Worm (Caenorhabditis elegans) whole organism, late embryonic: ENCODE results near the gene F31D5.7.

Experiments used
- C08G9.2 ChIP-seq: sonication (generic microtip); optimal IDR thresholded peaks from 2 replicates; lab custom pipeline; 2016; ENCODE audit warnings: mild to moderate bottlenecking, missing genetic modification characterization, moderate library complexity, missing compliant biosample characterization
- F13H6.1 ChIP-seq: sonication (generic microtip); optimal IDR thresholded peaks from 2 replicates; lab custom pipeline; 2016; ENCODE audit warnings: missing genetic modification characterization, missing compliant biosample characterization
- K02D7.2 ChIP-seq: sonication (generic microtip); optimal IDR thresholded peaks from 2 replicates; lab custom pipeline; 2017; ENCODE audit warnings: mild to moderate bottlenecking, missing genetic modification characterization, missing compliant biosample characterization
- T23F11.4 ChIP-seq: fragments of 200-800 bp; sonication (Bioruptor generic); optimal IDR thresholded peaks from 2 replicates; lab custom pipeline; 2018; ENCODE audit warnings: mild to moderate bottlenecking, missing genetic modification characterization, missing compliant biosample characterization
- ahr-1 ChIP-seq: sonication (generic microtip); optimal IDR thresholded peaks from 2 replicates; lab custom pipeline; 2016; ENCODE audit warnings: missing genetic modification characterization, missing compliant biosample characterization
- ceh-18 ChIP-seq: sonication (generic microtip); optimal IDR thresholded peaks from 2 replicates; lab custom pipeline; 2016; ENCODE audit warnings: missing genetic modification characterization, missing compliant biosample characterization
- ceh-19 ChIP-seq: fragments of 200-800 bp; sonication (Bioruptor generic); optimal IDR thresholded peaks from 2 replicates; lab custom pipeline; 2018; ENCODE audit warnings: mild to moderate bottlenecking, missing genetic modification characterization, missing compliant biosample characterization
- ceh-22 ChIP-seq: sonication (generic microtip); optimal IDR thresholded peaks from 2 replicates; lab custom pipeline; 2017; ENCODE audit warnings: missing biosample characterization, missing genetic modification characterization
- ceh-30 ChIP-seq: fragments of 150-350 bp; optimal IDR thresholded peaks from 2 replicates; lab custom pipeline; 2014; ENCODE audit warnings: missing biosample characterization, missing genetic modification characterization
- ceh-45 ChIP-seq: fragments of 200-800 bp; sonication (Bioruptor generic); IDR thresholded peaks from 2 replicates; pipeline ENCODE4 v1.3.6; 2022; ENCODE audit warnings: missing genetic modification reagents, missing genetic modification characterization, missing compliant biosample characterization
- che-1 ChIP-seq: sonication (generic microtip); optimal IDR thresholded peaks from 2 replicates; lab custom pipeline; 2016; ENCODE audit warnings: mild to moderate bottlenecking, missing genetic modification characterization, missing compliant biosample characterization
- ets-4 ChIP-seq: sonication (generic microtip); optimal IDR thresholded peaks from 2 replicates; lab custom pipeline; 2016; ENCODE audit warnings: missing genetic modification characterization, missing compliant biosample characterization
- fkh-6 ChIP-seq: sonication (generic microtip); optimal IDR thresholded peaks from 2 replicates; lab custom pipeline; 2016; ENCODE audit warnings: missing genetic modification characterization, missing compliant biosample characterization
- hlh-13 ChIP-seq: fragments of 200-800 bp; sonication (Bioruptor generic); optimal IDR thresholded peaks from 2 replicates; lab custom pipeline; 2018; ENCODE audit warnings: mild to moderate bottlenecking, missing genetic modification characterization, missing compliant biosample characterization
- hlh-6 ChIP-seq: sonication (generic microtip); optimal IDR thresholded peaks from 2 replicates; lab custom pipeline; 2016; ENCODE audit warnings: missing genotype, missing genetic modification characterization, missing compliant biosample characterization
- hlh-8 ChIP-seq: sonication (generic microtip); optimal IDR thresholded peaks from 2 replicates; lab custom pipeline; 2016; ENCODE audit warnings: missing genotype, missing genetic modification characterization, missing compliant biosample characterization
- lim-6 ChIP-seq: sonication (generic microtip); optimal IDR thresholded peaks from 2 replicates; lab custom pipeline; 2016; ENCODE audit warnings: missing genetic modification characterization, missing compliant biosample characterization
- lin-11 ChIP-seq: fragments of 200-800 bp; sonication (Bioruptor generic); optimal IDR thresholded peaks from 2 replicates; lab custom pipeline; 2018; ENCODE audit warnings: mild to moderate bottlenecking, missing genetic modification characterization, missing compliant biosample characterization
- madf-2 ChIP-seq: sonication (generic microtip); optimal IDR thresholded peaks from 2 replicates; lab custom pipeline; 2017; ENCODE audit warnings: missing genetic modification characterization, missing compliant biosample characterization
- mec-3 ChIP-seq: sonication (generic microtip); optimal IDR thresholded peaks from 2 replicates; lab custom pipeline; 2016; ENCODE audit warnings: borderline replicate concordance, missing genetic modification characterization, missing compliant biosample characterization
- nfya-1 ChIP-seq: sonication (generic microtip); optimal IDR thresholded peaks from 2 replicates; lab custom pipeline; 2017; ENCODE audit warnings: missing genetic modification characterization, mild to moderate bottlenecking, missing compliant biosample characterization, antibody characterized with exemption, moderate library complexity
- nhr-11 ChIP-seq: fragments of 150-350 bp; optimal IDR thresholded peaks from 2 replicates; lab custom pipeline; 2014; ENCODE audit warnings: missing biosample characterization, missing genetic modification characterization
- npax-4 ChIP-seq: sonication (generic microtip); optimal IDR thresholded peaks from 2 replicates; lab custom pipeline; 2016; ENCODE audit warnings: missing genetic modification characterization, missing compliant biosample characterization
- pag-3 ChIP-seq: sonication (generic microtip); optimal IDR thresholded peaks from 2 replicates; lab custom pipeline; 2016; ENCODE audit warnings: missing compliant biosample characterization, missing genetic modification characterization, borderline replicate concordance
- pqm-1 ChIP-seq: sonication (generic microtip); optimal IDR thresholded peaks from 2 replicates; lab custom pipeline; 2016; ENCODE audit warnings: missing genetic modification characterization, missing compliant biosample characterization
- rnt-1 ChIP-seq: sonication (generic microtip); optimal IDR thresholded peaks from 2 replicates; lab custom pipeline; 2016; ENCODE audit warnings: missing genetic modification characterization, missing compliant biosample characterization
- sdc-2 ChIP-seq: sonication (generic microtip); optimal IDR thresholded peaks from 2 replicates; lab custom pipeline; 2016; ENCODE audit warnings: missing genotype, missing genetic modification characterization, missing compliant biosample characterization
- syd-9 ChIP-seq: sonication (generic microtip); optimal IDR thresholded peaks from 2 replicates; lab custom pipeline; 2016; ENCODE audit warnings: mild to moderate bottlenecking, missing genetic modification characterization, moderate library complexity, missing compliant biosample characterization
- tbx-2 ChIP-seq: sonication (generic microtip); optimal IDR thresholded peaks from 2 replicates; lab custom pipeline; 2016; ENCODE audit warnings: missing genetic modification characterization, missing compliant biosample characterization
- ttx-3 ChIP-seq: sonication (generic microtip); optimal IDR thresholded peaks from 2 replicates; lab custom pipeline; 2016; ENCODE audit warnings: missing genetic modification reagents, missing genetic modification characterization, missing compliant biosample characterization
- unc-55 ChIP-seq: sonication (generic microtip); optimal IDR thresholded peaks from 2 replicates; lab custom pipeline; 2017; ENCODE audit warnings: missing biosample characterization, missing genetic modification reagents, missing genetic modification characterization
- ztf-16 ChIP-seq: sonication (generic microtip); optimal IDR thresholded peaks from 2 replicates; lab custom pipeline; 2017; ENCODE audit warnings: missing genetic modification characterization, missing compliant biosample characterization

The F31D5.7 gene

ce11 chrII:4183979-4184378, 27.2 kb upstream of the F31D5.7 start (continued):
- TF ChIP-seq hlh-6 (tag; lab: Kevin White, UChicago): no peak
- TF ChIP-seq hlh-13 (GFP tag; lab: Kevin White, UChicago): no peak
- TF ChIP-seq ttx-3: no peak
- peak; percentile 26 for TF ChIP-seq tbx-2 (tag; lab: Kevin White, UChicago)
- TF ChIP-seq unc-55 (GFP tag; lab: Kevin White, UChicago): peak; percentile 55
- TF ChIP-seq rnt-1 (tag; lab: Kevin White, UChicago): peak; percentile 78
- TF ChIP-seq nfya-1 (tag; lab: Kevin White, UChicago): peak; percentile 1
- TF ChIP-seq ceh-45 (GFP tag; lab: Robert Waterston, UW): no peak
- TF ChIP-seq ceh-18 (tag; lab: Kevin White, UChicago): peak; percentile 81

- TF ChIP-seq ztf-16 (tag; lab: Kevin White, UChicago) (no peak), hlh-13 (GFP tag; lab: Kevin White, UChicago) (no peak), ceh-19 (no peak), npax-4 (tag; lab: Kevin White, UChicago) (no peak), ets-4 (tag; lab: Kevin White, UChicago) (no peak), ceh-30 (no peak)
These were observed 24.8 kb upstream of the F31D5.7 start, which contains the start of gene cpna-1 for ce11 chrII:4186364-4186763. TSS of gene cpna-1 (plus strand) at chrII:4186664.

- no peak for TF ChIP-seq pag-3 (tag; lab: Kevin White, UChicago)
- TF ChIP-seq syd-9 (tag; lab: Kevin White, UChicago): no peak
- no peak for TF ChIP-seq C08G9.2 (tag; lab: Kevin White, UChicago)
- no peak for TF ChIP-seq T23F11.4 (GFP tag; lab: Kevin White, UChicago)
- TF ChIP-seq hlh-8 (tag; lab: Kevin White, UChicago): no peak
- TF ChIP-seq ttx-3: no peak
- TF ChIP-seq ceh-22 (tag; lab: Kevin White, UChicago): no peak
- TF ChIP-seq lim-6 (tag; lab: Kevin White, UChicago): no peak
- no peak for TF ChIP-seq fkh-6 (tag; lab: Kevin White, UChicago)
- no peak for TF ChIP-seq hlh-6 (tag; lab: Kevin White, UChicago)
- no peak for TF ChIP-seq tbx-2 (tag; lab: Kevin White, UChicago)
- TF ChIP-seq hlh-13 (GFP tag; lab: Kevin White, UChicago): no peak
- TF ChIP-seq che-1 (tag; lab: Kevin White, UChicago): no peak
- no peak for TF ChIP-seq mec-3
- TF ChIP-seq unc-55 (GFP tag; lab: Kevin White, UChicago): no peak
- TF ChIP-seq sdc-2: no peak
- TF ChIP-seq ceh-19: no peak
These were observed 17.1 kb upstream of the F31D5.7 start, which contains the start of gene mth-2 for ce11 chrII:4194127-4194526. TSS of gene mth-2 (minus strand) at chrII:4194314.

- TF ChIP-seq ceh-45 (GFP tag; lab: Robert Waterston, UW) (no peak), nhr-11 (tag; lab: Kevin White, UChicago) (no peak), pqm-1 (tag; lab: Kevin White, UChicago) (no peak), K02D7.2 (tag; lab: Kevin White, UChicago) (no peak)
These were observed 7.5 kb upstream of the F31D5.7 start, which contains the start of gene mth-1 for ce11 chrII:4203729-4204184. TSS of gene mth-1 (minus strand) at chrII:4203779.

ce11 chrII:4209071-4209747, 2.0 kb upstream of the F31D5.7 start, which contains the start of gene F31D5.6:
TSS of gene F31D5.6 (plus strand) at chrII:4209697.
- TF ChIP-seq sdc-2: no peak
- TF ChIP-seq hlh-13 (GFP tag; lab: Kevin White, UChicago): no peak
- TF ChIP-seq lin-11 (tag; lab: Kevin White, UChicago): no peak
- TF ChIP-seq madf-2 (tag; lab: Kevin White, UChicago): no peak
- no peak for TF ChIP-seq ahr-1 (tag; lab: Kevin White, UChicago)
- TF ChIP-seq F13H6.1 (tag; lab: Kevin White, UChicago): no peak
